Fruit fly (Drosophila melanogaster) whole organism, embryonic: ENCODE results near the gene robo3.

Experiments
- ATbp ChIP-seq: fragments of 200-800 bp; sonication (Bioruptor generic); optimal IDR thresholded peaks from 2 replicates; lab custom pipeline; 2017; ENCODE audit warnings: missing biosample characterization, mild to moderate bottlenecking, missing genetic modification characterization, missing genetic modification reagents
- Antp ChIP-seq: fragments of 200-800 bp; sonication (Bioruptor generic); optimal IDR thresholded peaks from 3 replicates; lab custom pipeline; 2016; ENCODE audit warnings: missing biosample characterization, missing genetic modification characterization
- Awh ChIP-seq: fragments of 200-800 bp; sonication (Bioruptor generic); IDR thresholded peaks from 2 replicates; pipeline ENCODE4, ENCODE4 v1.3.6; 2022; ENCODE audit warnings: missing biosample characterization, missing genetic modification characterization
- CG11695 ChIP-seq: fragments of 200-800 bp; sonication (Bioruptor generic); IDR thresholded peaks from 3 replicates; pipeline ENCODE4 v1.3.6; 2022; ENCODE audit warnings: missing biosample characterization, missing genetic modification characterization
- CG12299 ChIP-seq: fragments of 200-800 bp; sonication (Bioruptor generic); optimal IDR thresholded peaks from 2 replicates; lab custom pipeline; 2018; ENCODE audit warnings: missing biosample characterization, mild to moderate bottlenecking, missing genetic modification characterization
- CG12744 ChIP-seq: fragments of 200-800 bp; sonication (Bioruptor generic); optimal IDR thresholded peaks from 2 replicates; lab custom pipeline; 2016; ENCODE audit warnings: missing biosample characterization, missing genetic modification characterization
- CG15479 ChIP-seq: fragments of 200-800 bp; sonication (Bioruptor generic); optimal IDR thresholded peaks from 3 replicates; lab custom pipeline; 2019; ENCODE audit warnings: missing biosample characterization, mild to moderate bottlenecking, missing genetic modification characterization, moderate library complexity
- CG17328 ChIP-seq: fragments of 200-800 bp; sonication (Bioruptor generic); IDR thresholded peaks from 2 replicates; pipeline ENCODE4 v1.3.6; 2022; ENCODE audit warnings: missing biosample characterization, missing genetic modification characterization
- CG2129 ChIP-seq: fragments of 200-800 bp; sonication (Bioruptor generic); IDR thresholded peaks from 2 replicates; pipeline ENCODE4 v1.3.6; 2022; ENCODE audit warnings: missing biosample characterization, missing genetic modification characterization; ENCODE audit not compliant: partially characterized antibody
- CG30403 ChIP-seq: fragments of 200-800 bp; sonication (Bioruptor generic); optimal IDR thresholded peaks from 3 replicates; lab custom pipeline; 2016; ENCODE audit warnings: missing biosample characterization, missing genetic modification characterization
- CG3065 ChIP-seq: fragments of 200-800 bp; sonication (Bioruptor generic); optimal IDR thresholded peaks from 2 replicates; lab custom pipeline; 2016; ENCODE audit warnings: missing biosample characterization, missing genetic modification characterization
- CG4424 ChIP-seq: fragments of 200-800 bp; sonication (Bioruptor generic); optimal IDR thresholded peaks from 3 replicates; lab custom pipeline; 2016; ENCODE audit warnings: missing biosample characterization, missing genetic modification characterization
- CG4707 ChIP-seq: fragments of 200-800 bp; sonication (Bioruptor generic); optimal IDR thresholded peaks from 2 replicates; lab custom pipeline; 2018; ENCODE audit warnings: missing biosample characterization, mild to moderate bottlenecking, missing genetic modification characterization, moderate library complexity
- CG7786 ChIP-seq: fragments of 200-800 bp; sonication (Bioruptor generic); optimal IDR thresholded peaks from 2 replicates; lab custom pipeline; 2016; ENCODE audit warnings: missing biosample characterization, missing genetic modification characterization
- CG7963 ChIP-seq: fragments of 200-800 bp; sonication (Bioruptor generic); IDR thresholded peaks from 3 replicates; pipeline ENCODE4 v1.3.6; 2022; ENCODE audit warnings: missing biosample characterization, missing genetic modification characterization; ENCODE audit not compliant: partially characterized antibody
- CG7987 ChIP-seq: fragments of 200-800 bp; sonication (Bioruptor generic); optimal IDR thresholded peaks from 2 replicates; lab custom pipeline; 2018; ENCODE audit warnings: missing biosample characterization, mild to moderate bottlenecking, missing genetic modification characterization, moderate library complexity
- CG9727 ChIP-seq: fragments of 200-800 bp; sonication (Bioruptor generic); optimal IDR thresholded peaks from 3 replicates; lab custom pipeline; 2017; ENCODE audit warnings: missing biosample characterization, mild to moderate bottlenecking, missing genetic modification characterization
- Fer3 ChIP-seq: fragments of 200-800 bp; sonication (Bioruptor generic); optimal IDR thresholded peaks from 2 replicates; lab custom pipeline; 2018; ENCODE audit warnings: missing biosample characterization, mild to moderate bottlenecking, missing genetic modification characterization, moderate library complexity
- Hmx ChIP-seq: fragments of 200-800 bp; sonication (Bioruptor generic); optimal IDR thresholded peaks from 2 replicates; lab custom pipeline; 2016; ENCODE audit warnings: missing biosample characterization, missing genetic modification characterization
- PHDP ChIP-seq: fragments of 200-800 bp; sonication (Bioruptor generic); optimal IDR thresholded peaks from 3 replicates; lab custom pipeline; 2018; ENCODE audit warnings: missing biosample characterization, mild to moderate bottlenecking, missing genetic modification characterization, moderate library complexity
- Ptx1 ChIP-seq: fragments of 200-800 bp; sonication (Bioruptor generic); IDR thresholded peaks from 2 replicates; pipeline ENCODE4 v1.3.6; 2022; ENCODE audit warnings: missing biosample characterization, missing genetic modification characterization
- Side ChIP-seq: fragments of 200-800 bp; sonication (Bioruptor generic); optimal IDR thresholded peaks from 2 replicates; lab custom pipeline; 2016; ENCODE audit warnings: missing biosample characterization, missing genetic modification characterization
- Six4 ChIP-seq: fragments of 200-800 bp; sonication (Bioruptor generic); optimal IDR thresholded peaks from 2 replicates; lab custom pipeline; 2016; ENCODE audit warnings: missing biosample characterization, missing genetic modification characterization
- Spps ChIP-seq: fragments of 200-800 bp; sonication (Bioruptor generic); optimal IDR thresholded peaks from 2 replicates; lab custom pipeline; 2018; ENCODE audit warnings: missing biosample characterization, mild to moderate bottlenecking, missing genetic modification characterization
- btn ChIP-seq: fragments of 200-800 bp; sonication (Bioruptor generic); optimal IDR thresholded peaks from 2 replicates; lab custom pipeline; 2016; ENCODE audit warnings: missing biosample characterization, missing genetic modification characterization
- dpn ChIP-seq, 2 experiments: fragments of 200-800 bp; sonication (Bioruptor generic); optimal IDR thresholded peaks; 3 replicates each; lab custom pipeline; 2016; ENCODE audit warnings: missing biosample characterization in 2 of 2, missing genetic modification characterization in 2 of 2
- ewg ChIP-seq: fragments of 200-800 bp; sonication (Bioruptor generic); optimal IDR thresholded peaks from 3 replicates; lab custom pipeline; 2017; ENCODE audit warnings: mild to moderate bottlenecking, missing biosample characterization, missing genetic modification reagents, missing genetic modification characterization
- grn ChIP-seq: fragments of 200-800 bp; sonication (Bioruptor generic); optimal IDR thresholded peaks from 3 replicates; lab custom pipeline; 2017; ENCODE audit warnings: missing biosample characterization, missing genetic modification characterization
- jing ChIP-seq: fragments of 200-800 bp; sonication (Bioruptor generic); optimal IDR thresholded peaks from 2 replicates; lab custom pipeline; 2018; ENCODE audit warnings: missing biosample characterization, mild to moderate bottlenecking, missing genetic modification characterization
- luna ChIP-seq: fragments of 200-800 bp; sonication (Bioruptor generic); optimal IDR thresholded peaks from 2 replicates; lab custom pipeline; 2016; ENCODE audit warnings: missing biosample characterization, missing genetic modification characterization
- nmo ChIP-seq: fragments of 200-800 bp; sonication (Bioruptor generic); optimal IDR thresholded peaks from 2 replicates; lab custom pipeline; 2018; ENCODE audit warnings: missing biosample characterization, mild to moderate bottlenecking, missing genetic modification characterization, moderate library complexity
- pb ChIP-seq: fragments of 200-800 bp; sonication (Bioruptor generic); optimal IDR thresholded peaks from 3 replicates; lab custom pipeline; 2016; ENCODE audit warnings: missing biosample characterization, missing genetic modification characterization
- phol ChIP-seq: fragments of 200-800 bp; sonication (Bioruptor generic); optimal IDR thresholded peaks from 3 replicates; lab custom pipeline; 2018; ENCODE audit warnings: missing biosample characterization, mild to moderate bottlenecking, missing genetic modification characterization, moderate library complexity
- row ChIP-seq: fragments of 200-800 bp; sonication (Bioruptor generic); IDR thresholded peaks from 3 replicates; pipeline ENCODE4 v1.3.6; 2022; ENCODE audit warnings: missing biosample characterization, missing genetic modification characterization
- schlank ChIP-seq: fragments of 200-800 bp; sonication (Bioruptor generic); optimal IDR thresholded peaks from 2 replicates; lab custom pipeline; 2018; ENCODE audit warnings: missing biosample characterization, mild to moderate bottlenecking, missing genetic modification characterization
- tna ChIP-seq: fragments of 200-800 bp; sonication (Bioruptor generic); IDR thresholded peaks from 2 replicates; pipeline ENCODE4 v1.3.6; 2022; ENCODE audit warnings: missing biosample characterization, missing genetic modification characterization; ENCODE audit not compliant: partially characterized antibody
- yki ChIP-seq: fragments of >200 bp; optimal IDR thresholded peaks from 3 replicates; lab custom pipeline; 2018

robo3 gene

dm6 chr2L:1316422-1316821, 60.2 kb downstream of the robo3 start (continued):
- peak; percentile 44; the same call in 1 of the 2 replicates for TF ChIP-seq Ptx1
- TF ChIP-seq nmo (GFP tag; lab: Kevin White, UChicago) = peak; percentile 0
- no peak for TF ChIP-seq CG2129
- TF ChIP-seq Awh (GFP tag; lab: Robert Waterston, UW) = 0 out of 2 replicates have a peak, but pooled peaks have one; percentile 16
- peak; percentile 12 to 26 for TF ChIP-seq dpn (GFP tag; optimal IDR thresholded peaks at IDR 0.05; lab: Kevin White, UChicago)
- peak; percentile 9 for TF ChIP-seq CG7786 (GFP tag; lab: Kevin White, UChicago)
- peak; percentile 44 for TF ChIP-seq Antp (GFP tag; lab: Kevin White, UChicago)
- TF ChIP-seq PHDP = peak; percentile 32
- TF ChIP-seq CG7963 (GFP tag; lab: Robert Waterston, UW) = no peak
- TF ChIP-seq CG15479 (GFP tag; lab: Kevin White, UChicago) = no peak
- TF ChIP-seq CG4424 (GFP tag; lab: Kevin White, UChicago) = peak; percentile 10
- no peak for TF ChIP-seq CG12744
- TF ChIP-seq Spps = no peak
- peak; percentile 8 for TF ChIP-seq CG30403 (GFP tag; lab: Kevin White, UChicago)
- no peak for TF ChIP-seq grn (GFP tag; lab: Kevin White, UChicago)
- no peak for TF ChIP-seq tna (GFP tag; lab: Robert Waterston, UW)
- TF ChIP-seq row (GFP tag; lab: Robert Waterston, UW) = peak; percentile 68; the same call in 2 of the 3 replicates

DNA sequence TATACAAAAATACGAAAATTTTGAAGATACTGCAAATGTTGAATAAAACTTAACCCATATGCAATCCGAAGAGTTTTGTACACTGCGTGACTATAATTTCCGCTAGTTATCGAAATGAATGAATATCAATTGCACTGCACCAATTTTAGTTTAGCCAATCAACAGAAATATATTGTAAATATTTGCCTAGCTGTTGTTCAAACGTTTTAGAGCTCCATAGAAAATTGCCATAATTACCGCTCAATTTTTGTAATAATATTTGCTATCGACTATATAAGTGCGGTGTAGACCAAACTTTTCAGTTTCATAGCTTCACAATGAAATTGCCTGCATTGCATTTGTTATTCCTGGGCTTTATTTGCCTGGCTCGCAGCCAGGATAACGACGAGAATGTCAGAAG, 72.6 kb downstream of the robo3 start, which contains the start of gene a5:
Gene a5, plus strand, starts transcription at position 301 of the 400 bp plus-strand sequence.
- no peak for TF ChIP-seq jing (GFP tag; lab: Kevin White, UChicago)
- no peak for TF ChIP-seq yki (lab: Kevin White, UChicago)

dm6 chr2L:1333828-1334227, 77.6 kb downstream of the robo3 start, which contains the start of gene CG5440:
CG5440 (plus strand) TSS chr2L:1334128.
- TF ChIP-seq ATbp (GFP tag; lab: Kevin White, UChicago) (no peak), CG9727 (GFP tag; lab: Kevin White, UChicago) (no peak), row (GFP tag; lab: Robert Waterston, UW) (no peak), CG11695 (GFP tag; lab: Robert Waterston, UW) (no peak), luna (no peak), PHDP (no peak), schlank (tag; lab: Kevin White, UChicago) (no peak), CG7987 (GFP tag; lab: Kevin White, UChicago) (no peak)

dm6 chr2L:1341995-1342394, 85.8 kb downstream of the robo3 start, which contains the start of gene CG33923:
CG33923 (minus strand) TSS chr2L:1342095.
- TF ChIP-seq Hmx (GFP tag; lab: Kevin White, UChicago) (no peak), ewg (no peak), btn (GFP tag; lab: Kevin White, UChicago) (no peak), phol (tag; lab: Kevin White, UChicago) (no peak), Fer3 (no peak), CG4707 (GFP tag; lab: Kevin White, UChicago) (no peak)

DNA sequence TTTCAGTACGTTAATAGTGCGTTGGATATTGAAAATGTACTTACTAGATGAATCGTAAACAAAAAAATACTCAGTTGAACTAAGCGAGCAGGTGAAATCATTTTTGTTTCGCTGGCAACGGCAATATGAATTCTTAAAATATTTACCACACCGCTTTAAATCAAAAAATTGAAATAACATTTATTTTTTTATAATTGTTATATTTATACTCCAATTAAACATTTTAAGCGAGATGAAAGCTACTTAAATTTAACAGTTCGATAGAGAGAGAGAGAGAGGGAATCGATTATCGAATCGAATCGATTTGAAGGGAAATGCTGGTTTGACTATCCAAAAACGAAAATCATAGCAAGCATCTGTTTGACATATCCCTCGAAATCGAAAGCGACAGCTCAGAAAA, 87.9 kb downstream of the robo3 start, which contains the start of the genes CG33922 and Cdlc2:
Gene CG33922, minus strand, starts transcription at position 101 of the 400 bp plus-strand sequence.
Gene Cdlc2, plus strand, starts transcription at position 330 of the 400 bp plus-strand sequence.
- no peak for TF ChIP-seq pb (GFP tag; lab: Kevin White, UChicago)
- TF ChIP-seq CG12299 (tag; lab: Kevin White, UChicago) = no peak
- no peak for TF ChIP-seq Side (GFP tag; lab: Kevin White, UChicago)
- no peak for TF ChIP-seq CG3065 (GFP tag; lab: Kevin White, UChicago)
- no peak for TF ChIP-seq Six4 (GFP tag; lab: Kevin White, UChicago)
- no peak for TF ChIP-seq CG17328
